Fruit fly (Drosophila melanogaster) whole organism, embryonic: Measurements from ENCODE around the gene CG2816.

Experiments
- Ada2b ChIP-seq: fragments of 200-800 bp; sonication (Bioruptor generic); IDR thresholded peaks from 2 replicates; pipeline ENCODE4 v1.3.6; 2022; ENCODE audit warnings: missing biosample characterization, missing genetic modification characterization
- B-H2 ChIP-seq: fragments of 200-800 bp; sonication (Bioruptor generic); optimal IDR thresholded peaks from 2 replicates; lab custom pipeline; 2018; ENCODE audit warnings: missing biosample characterization, mild to moderate bottlenecking, missing genetic modification characterization
- CG10267 ChIP-seq: fragments of 200-800 bp; sonication (Bioruptor generic); optimal IDR thresholded peaks from 2 replicates; lab custom pipeline; 2018; ENCODE audit warnings: missing biosample characterization, mild to moderate bottlenecking, missing genetic modification characterization, moderate library complexity
- CG14014 ChIP-seq: fragments of 200-800 bp; sonication (Bioruptor generic); IDR thresholded peaks from 2 replicates; pipeline ENCODE4 v1.3.6; 2022; ENCODE audit warnings: missing biosample characterization, missing genetic modification characterization
- CG14441 ChIP-seq: fragments of 200-800 bp; sonication (Bioruptor generic); IDR thresholded peaks from 2 replicates; pipeline ENCODE4 v1.3.6; 2022; ENCODE audit warnings: missing biosample characterization, missing genetic modification characterization
- CG1603 ChIP-seq: fragments of 200-800 bp; sonication (Bioruptor generic); optimal IDR thresholded peaks from 2 replicates; lab custom pipeline; 2019; ENCODE audit warnings: missing biosample characterization, mild to moderate bottlenecking, missing genetic modification characterization, moderate library complexity
- CG17802 ChIP-seq: fragments of 200-800 bp; sonication (Bioruptor generic); optimal IDR thresholded peaks from 2 replicates; lab custom pipeline; 2018; ENCODE audit warnings: missing biosample characterization, mild to moderate bottlenecking, missing genetic modification characterization, moderate library complexity
- CG2889 ChIP-seq: fragments of 200-800 bp; sonication (Bioruptor generic); IDR thresholded peaks from 3 replicates; pipeline ENCODE4 v1.3.6; 2022; ENCODE audit warnings: missing biosample characterization, missing genetic modification characterization
- CG30403 ChIP-seq: fragments of 200-800 bp; sonication (Bioruptor generic); optimal IDR thresholded peaks from 3 replicates; lab custom pipeline; 2016; ENCODE audit warnings: missing biosample characterization, missing genetic modification characterization
- CG30431 ChIP-seq: fragments of 200-800 bp; sonication (Bioruptor generic); optimal IDR thresholded peaks from 2 replicates; lab custom pipeline; 2017; ENCODE audit warnings: missing biosample characterization, missing genetic modification characterization
- CG32532 ChIP-seq: fragments of 200-800 bp; sonication (Bioruptor generic); IDR thresholded peaks from 2 replicates; pipeline ENCODE4 v1.3.6; 2022; ENCODE audit warnings: missing biosample characterization, missing genetic modification characterization
- CG4404 ChIP-seq: fragments of 200-800 bp; sonication (Bioruptor generic); IDR thresholded peaks from 2 replicates; pipeline ENCODE4 v1.3.6; 2022; ENCODE audit warnings: missing biosample characterization, missing genetic modification characterization
- CG4424 ChIP-seq: fragments of 200-800 bp; sonication (Bioruptor generic); optimal IDR thresholded peaks from 3 replicates; lab custom pipeline; 2016; ENCODE audit warnings: missing biosample characterization, missing genetic modification characterization
- CG8089 ChIP-seq: fragments of 200-800 bp; sonication (Bioruptor generic); optimal IDR thresholded peaks from 3 replicates; lab custom pipeline; 2016; ENCODE audit warnings: missing biosample characterization, missing genetic modification characterization
- CG8924 ChIP-seq: fragments of 200-800 bp; optimal IDR thresholded peaks from 3 replicates; lab custom pipeline; 2019; ENCODE audit warnings: missing biosample characterization, mild to moderate bottlenecking, missing genetic modification characterization, moderate library complexity
- D ChIP-seq, 2 experiments: fragments of 200-800 bp in 1 of 2; fragments of >200 bp in 1 of 2; sonication (Bioruptor generic) in 1 of 2; optimal IDR thresholded peaks; 2 replicates in 1 of 2; 3 replicates in 1 of 2; lab custom pipeline; 2017; ENCODE audit warnings: mild to moderate bottlenecking in 1 of 2, missing biosample characterization in 1 of 2, missing genetic modification characterization in 1 of 2, missing genetic modification reagents in 1 of 2
- Ets65A ChIP-seq: fragments of 200-800 bp; sonication (Bioruptor generic); peaks from one replicate; lab custom pipeline; 2016; ENCODE audit warnings: missing biosample characterization, missing genetic modification characterization
- Hmr ChIP-seq: fragments of 200-800 bp; sonication (Bioruptor generic); optimal IDR thresholded peaks from 3 replicates; lab custom pipeline; 2017; ENCODE audit warnings: mild to moderate bottlenecking, missing biosample characterization, missing genetic modification reagents, missing genetic modification characterization
- Hr78 ChIP-seq, 2 experiments: fragments of 200-800 bp in 1 of 2; fragments of >200 bp in 1 of 2; sonication (Bioruptor generic) in 1 of 2; optimal IDR thresholded peaks; 2 replicates each; lab custom pipeline; 2017 to 2019; ENCODE audit warnings: missing biosample characterization in 2 of 2, missing genetic modification characterization in 2 of 2, mild to moderate bottlenecking in 1 of 2, moderate library complexity in 1 of 2
- Med ChIP-seq: fragments of 200-800 bp; sonication (Bioruptor generic); peaks from one replicate; lab custom pipeline; 2016; ENCODE audit warnings: missing biosample characterization, missing genetic modification characterization, mild to moderate bottlenecking, inconsistent platforms, moderate library complexity
- NK7.1 ChIP-seq: fragments of 200-800 bp; sonication (Bioruptor generic); optimal IDR thresholded peaks from 3 replicates; lab custom pipeline; 2016; ENCODE audit warnings: missing biosample characterization, missing genetic modification characterization
- Oli ChIP-seq: fragments of 200-800 bp; sonication (Bioruptor generic); optimal IDR thresholded peaks from 2 replicates; lab custom pipeline; 2018; ENCODE audit warnings: missing biosample characterization, mild to moderate bottlenecking, missing genetic modification characterization, moderate library complexity
- Ptx1 ChIP-seq: fragments of 200-800 bp; sonication (Bioruptor generic); IDR thresholded peaks from 2 replicates; pipeline ENCODE4 v1.3.6; 2022; ENCODE audit warnings: missing biosample characterization, missing genetic modification characterization
- Rfx ChIP-seq: fragments of 200-800 bp; sonication (Bioruptor generic); IDR thresholded peaks from 2 replicates; pipeline ENCODE4 v1.3.6; 2022; ENCODE audit warnings: missing biosample characterization, missing genetic modification characterization
- Rx ChIP-seq: fragments of 200-800 bp; sonication (Bioruptor generic); IDR thresholded peaks from 2 replicates; pipeline ENCODE4 v1.3.6; 2022; ENCODE audit warnings: missing biosample characterization, missing genetic modification characterization
- Scr ChIP-seq: fragments of 200-800 bp; sonication (Bioruptor generic); IDR thresholded peaks from 2 replicates; pipeline ENCODE4 v1.3.6; 2022; ENCODE audit warnings: missing biosample characterization, missing genetic modification characterization; ENCODE audit not compliant: partially characterized antibody
- Trl ChIP-seq, 3 experiments: fragments of >200 bp in 2 of 3; fragments of 200-800 bp in 1 of 3; sonication (Bioruptor generic) in 1 of 3; optimal IDR thresholded peaks; 2 replicates in 1 of 3; 3 replicates in 2 of 3; lab custom pipeline; 2016 to 2017; ENCODE audit warnings: missing biosample characterization in 1 of 3, missing genetic modification characterization in 1 of 3
- al ChIP-seq: fragments of 200-800 bp; sonication (Bioruptor generic); IDR thresholded peaks from 2 replicates; pipeline ENCODE4 v1.3.6; 2022; ENCODE audit warnings: missing biosample characterization, missing genetic modification characterization
- ci ChIP-seq: fragments of 200-800 bp; sonication (Bioruptor generic); IDR thresholded peaks from 3 replicates; pipeline ENCODE4 v1.3.6; 2022; ENCODE audit warnings: missing biosample characterization, missing genetic modification characterization
- corto ChIP-seq: fragments of 200-800 bp; sonication (Bioruptor generic); optimal IDR thresholded peaks from 2 replicates; lab custom pipeline; 2016; ENCODE audit warnings: missing biosample characterization, mild to moderate bottlenecking, missing genetic modification characterization, moderate library complexity
- crol ChIP-seq: fragments of 200-800 bp; sonication (Bioruptor generic); IDR thresholded peaks from 2 replicates; pipeline ENCODE4 v1.3.6; 2022; ENCODE audit warnings: missing biosample characterization, missing genetic modification characterization
- dan ChIP-seq: fragments of 200-800 bp; sonication (Bioruptor generic); IDR thresholded peaks from 2 replicates; pipeline ENCODE4 v1.3.6; 2022; ENCODE audit warnings: missing biosample characterization, missing genetic modification characterization
- emc ChIP-seq: fragments of 200-800 bp; sonication (Bioruptor generic); optimal IDR thresholded peaks from 2 replicates; lab custom pipeline; 2016; ENCODE audit warnings: missing biosample characterization, missing genetic modification characterization
- gfzf ChIP-seq: fragments of 200-800 bp; sonication (Bioruptor generic); optimal IDR thresholded peaks from 2 replicates; lab custom pipeline; 2016; ENCODE audit warnings: missing biosample characterization, mild to moderate bottlenecking, missing genetic modification characterization, moderate library complexity
- gro ChIP-seq: fragments of 200-800 bp; sonication (Bioruptor generic); optimal IDR thresholded peaks from 2 replicates; lab custom pipeline; 2016; ENCODE audit warnings: missing biosample characterization, missing genetic modification characterization
- gt ChIP-seq: fragments of 200-800 bp; sonication (Bioruptor generic); IDR thresholded peaks from 2 replicates; pipeline ENCODE4 v1.3.6; 2022; ENCODE audit warnings: missing biosample characterization, missing genetic modification characterization
- inv ChIP-seq: fragments of 200-800 bp; sonication (Bioruptor generic); IDR thresholded peaks from 2 replicates; pipeline ENCODE4 v1.3.6; 2022; ENCODE audit warnings: missing biosample characterization, missing genetic modification characterization; ENCODE audit not compliant: partially characterized antibody
- mld ChIP-seq: fragments of 200-800 bp; sonication (Bioruptor generic); IDR thresholded peaks from 3 replicates; pipeline ENCODE4 v1.3.6; 2022; ENCODE audit warnings: missing biosample characterization, missing genetic modification characterization; ENCODE audit not compliant: partially characterized antibody
- oc ChIP-seq: fragments of 200-800 bp; sonication (Bioruptor generic); optimal IDR thresholded peaks from 2 replicates; lab custom pipeline; 2018; ENCODE audit warnings: missing biosample characterization, mild to moderate bottlenecking, missing genetic modification characterization, moderate library complexity
- pnt ChIP-seq: fragments of 200-800 bp; sonication (Bioruptor generic); optimal IDR thresholded peaks from 3 replicates; lab custom pipeline; 2016; ENCODE audit warnings: missing biosample characterization, missing genetic modification characterization
- pros ChIP-seq: fragments of 200-800 bp; sonication (Bioruptor generic); optimal IDR thresholded peaks from 3 replicates; lab custom pipeline; 2019; ENCODE audit warnings: missing biosample characterization, mild to moderate bottlenecking, missing genetic modification characterization, moderate library complexity
- sd ChIP-seq: fragments of 200-800 bp; sonication (Bioruptor generic); optimal IDR thresholded peaks from 3 replicates; lab custom pipeline; 2018; ENCODE audit warnings: missing biosample characterization, mild to moderate bottlenecking, missing genetic modification characterization, moderate library complexity
- stc ChIP-seq: fragments of 200-800 bp; sonication (Bioruptor generic); IDR thresholded peaks from 2 replicates; pipeline ENCODE4 v1.3.6; 2022; ENCODE audit warnings: missing biosample characterization, missing genetic modification characterization
- stwl ChIP-seq: fragments of 200-800 bp; sonication (Bioruptor generic); optimal IDR thresholded peaks from 3 replicates; lab custom pipeline; 2018; ENCODE audit warnings: missing biosample characterization, mild to moderate bottlenecking, missing genetic modification characterization, moderate library complexity
- tll ChIP-seq, 2 experiments: fragments of 200-800 bp in 1 of 2; fragments of >200 bp in 1 of 2; sonication (Bioruptor generic) in 1 of 2; optimal IDR thresholded peaks; 2 replicates each; lab custom pipeline; 2017 to 2019; ENCODE audit warnings: missing biosample characterization in 2 of 2, missing genetic modification characterization in 2 of 2, mild to moderate bottlenecking in 1 of 2, moderate library complexity in 1 of 2
- trh ChIP-seq: fragments of 200-800 bp; sonication (Bioruptor generic); optimal IDR thresholded peaks from 2 replicates; lab custom pipeline; 2016; ENCODE audit warnings: missing biosample characterization, missing genetic modification characterization
- unpg ChIP-seq: fragments of 200-800 bp; sonication (Bioruptor generic); optimal IDR thresholded peaks from 3 replicates; lab custom pipeline; 2018; ENCODE audit warnings: missing biosample characterization, mild to moderate bottlenecking, missing genetic modification characterization, moderate library complexity
- vvl ChIP-seq: fragments of 200-800 bp; sonication (Bioruptor generic); IDR thresholded peaks from 2 replicates; pipeline ENCODE4 v1.3.6; 2022; ENCODE audit warnings: missing biosample characterization, missing genetic modification characterization
- z ChIP-seq: fragments of 200-800 bp; sonication (Bioruptor generic); IDR thresholded peaks from 3 replicates; pipeline ENCODE4 v1.3.6; 2022; ENCODE audit warnings: missing biosample characterization, missing genetic modification characterization

CG2816 gene

DNA sequence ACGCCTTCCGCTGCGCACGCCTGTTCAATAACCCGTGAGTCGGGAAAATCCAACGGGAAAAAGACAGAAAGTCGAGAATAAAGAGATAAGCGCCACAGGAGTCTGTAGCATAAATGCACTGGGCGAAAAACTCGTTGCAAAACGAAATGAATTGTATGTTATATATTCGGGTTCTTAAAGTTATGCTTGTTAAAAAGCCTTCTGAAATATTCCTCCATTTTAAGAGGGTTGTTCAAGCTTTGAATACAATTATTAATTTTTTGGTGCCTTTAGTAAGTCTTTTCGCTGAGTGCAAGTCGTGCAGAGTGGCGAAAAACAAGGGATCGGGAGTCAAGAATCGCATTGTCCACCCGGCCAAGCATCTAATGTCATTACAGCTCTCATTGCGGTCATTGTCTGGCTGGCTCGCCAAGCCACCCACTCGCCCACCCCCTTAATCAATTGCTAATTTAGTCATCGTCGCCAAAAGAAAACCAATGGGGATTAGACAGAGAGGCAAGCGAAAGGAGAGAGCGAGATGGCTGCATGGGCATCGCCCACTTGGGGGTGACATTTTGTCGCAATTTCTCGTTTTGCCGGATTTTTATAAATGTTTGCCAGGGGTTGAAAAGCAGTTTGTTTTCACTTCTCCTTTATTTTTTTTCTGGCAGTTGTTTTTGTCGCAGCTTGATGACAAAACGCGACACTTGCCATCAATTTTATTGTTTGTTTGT lies 18.2 kb upstream of the CG2816 start (continued):
- TF ChIP-seq CG8924 (no peak), tll (GFP tag; optimal IDR thresholded peaks at IDR 0.05; lab: Kevin White, UChicago) (no peak), dan (0 out of 2 replicates have a peak, but pooled peaks have one; percentile 19), NK7.1 (GFP tag; lab: Kevin White, UChicago) (no peak), unpg (peak; percentile 21), CG14014 (GFP tag; lab: Robert Waterston, UW) (no peak), Trl (optimal IDR thresholded peaks at IDR 0.05; lab: Kevin White, UChicago) (no peak), Trl (GFP tag; optimal IDR thresholded peaks at IDR 0.05; lab: Kevin White, UChicago) (no peak), Ptx1 (GFP tag; lab: Robert Waterston, UW) (no peak), stwl (tag; lab: Kevin White, UChicago) (no peak), CG30431 (GFP tag; lab: Kevin White, UChicago) (peak; percentile 4), ci (GFP tag; lab: Robert Waterston, UW) (0 out of 3 replicates have a peak, but pooled peaks have one; percentile 36), corto (GFP tag; lab: Kevin White, UChicago) (no peak), al (no peak), Rx (GFP tag; lab: Robert Waterston, UW) (no peak), vvl (peak; percentile 26; the same call in 1 of the 2 replicates), Ada2b (GFP tag; lab: Robert Waterston, UW) (no peak), CG30403 (GFP tag; lab: Kevin White, UChicago) (peak; percentile 21), CG1603 (tag; lab: Kevin White, UChicago) (no peak), gro (no peak), trh (GFP tag; lab: Kevin White, UChicago) (no peak), stc (GFP tag; lab: Robert Waterston, UW) (no peak), crol (GFP tag; lab: Robert Waterston, UW) (no peak), CG32532 (GFP tag; lab: Robert Waterston, UW) (no peak), CG8089 (no peak), CG17802 (tag; lab: Kevin White, UChicago) (no peak), CG4404 (GFP tag; lab: Robert Waterston, UW) (no peak), mld (GFP tag; lab: Robert Waterston, UW) (no peak), gfzf (GFP tag; lab: Kevin White, UChicago) (no peak), Scr (no peak), Oli (tag; lab: Kevin White, UChicago) (no peak), Rfx (GFP tag; lab: Robert Waterston, UW) (no peak), oc (tag; lab: Kevin White, UChicago) (peak; percentile 10), pros (GFP tag; lab: Kevin White, UChicago) (peak; percentile 3), Hmr (no peak), D (optimal IDR thresholded peaks at IDR 0.05; lab: Kevin White, UChicago) (no peak), D (GFP tag; optimal IDR thresholded peaks at IDR 0.05; lab: Kevin White, UChicago) (no peak), CG2889 (no peak), Hr78 (GFP tag; optimal IDR thresholded peaks at IDR 0.05; lab: Kevin White, UChicago) (no peak), gt (GFP tag; lab: Robert Waterston, UW) (no peak), Ets65A (GFP tag; lab: Kevin White, UChicago) (peak; percentile 27), sd (tag; lab: Kevin White, UChicago) (no peak), CG10267 (peak; percentile 16), inv (GFP tag; lab: Robert Waterston, UW) (no peak), Med (GFP tag; lab: Kevin White, UChicago) (no peak), emc (GFP tag; lab: Kevin White, UChicago) (no peak), CG14441 (GFP tag; lab: Robert Waterston, UW) (no peak), pnt (GFP tag; lab: Kevin White, UChicago) (peak; percentile 27), CG4424 (peak; percentile 2), B-H2 (GFP tag; lab: Kevin White, UChicago) (no peak), z (GFP tag; lab: Robert Waterston, UW) (no peak)
